Worm (Caenorhabditis elegans): ENCODE measurements around the gene nhr-38.
A peak's percentile ranks its signal among the peaks of the same experiment; 100 is the strongest.

Gene nhr-38

ce11 chrIV:9709887-9710286 is at the start of gene nhr-38:
nhr-38 (plus strand) TSS chrIV:9710187.
- TF ChIP-seq ceh-39 (tag; optimal IDR thresholded peaks at IDR 0.05) (no peak), drap-1 (GFP tag; optimal IDR thresholded peaks at IDR 0.05) (no peak), lin-13 (tag; optimal IDR thresholded peaks at IDR 0.05) (no peak), elt-1 (tag; optimal IDR thresholded peaks at IDR 0.05; ENCODE audit: borderline replicate concordance, insufficient read depth) (no peak), unc-120 (tag; optimal IDR thresholded peaks at IDR 0.05; ENCODE audit: poor library complexity, severe bottlenecking) (no peak), M03D4.4 (tag; optimal IDR thresholded peaks at IDR 0.05) (no peak)

ce11 chrIV:9667084-9667483 is 42.9 kb upstream of the nhr-38 start:
- no peak for TF ChIP-seq ceh-43 (GFP tag; optimal IDR thresholded peaks at IDR 0.05)
- no peak for TF ChIP-seq sptf-1 (tag; optimal IDR thresholded peaks at IDR 0.05)
- TF ChIP-seq ceh-39 (tag; optimal IDR thresholded peaks at IDR 0.05), result peak; percentile 24
- TF ChIP-seq mab-5 (tag; optimal IDR thresholded peaks at IDR 0.05), result no peak
- TF ChIP-seq nhr-2 (tag; optimal IDR thresholded peaks at IDR 0.05), result no peak
- TF ChIP-seq nhr-12 (tag; optimal IDR thresholded peaks at IDR 0.05), result no peak
- no peak for TF ChIP-seq lin-32 (GFP tag; optimal IDR thresholded peaks at IDR 0.05)
- TF ChIP-seq unc-39 (tag; optimal IDR thresholded peaks at IDR 0.05), result no peak
- TF ChIP-seq ces-1 (GFP tag; optimal IDR thresholded peaks at IDR 0.05), result no peak
- no peak for TF ChIP-seq hlh-1 (tag; optimal IDR thresholded peaks at IDR 0.05)
- no peak for TF ChIP-seq tbx-8 (GFP tag; optimal IDR thresholded peaks at IDR 0.05)
- TF ChIP-seq lin-13 (tag; optimal IDR thresholded peaks at IDR 0.05), result no peak
- TF ChIP-seq flh-1 (GFP tag; optimal IDR thresholded peaks at IDR 0.05), result no peak
- TF ChIP-seq cnd-1 (tag; optimal IDR thresholded peaks at IDR 0.05), result no peak
- no peak for TF ChIP-seq ztf-11 (tag; optimal IDR thresholded peaks at IDR 0.05)
- peak; percentile 50 for TF ChIP-seq pha-4 (tag; optimal IDR thresholded peaks at IDR 0.05)
- TF ChIP-seq mls-2 (tag; optimal IDR thresholded peaks at IDR 0.05), result no peak
- no peak for TF ChIP-seq snpc-4 (tag; optimal IDR thresholded peaks at IDR 0.05)
- TF ChIP-seq elt-3 (tag; optimal IDR thresholded peaks at IDR 0.05), result peak; percentile 4
- no peak for TF ChIP-seq drap-1 (GFP tag; optimal IDR thresholded peaks at IDR 0.05)
- no peak for TF ChIP-seq ceh-83 (GFP tag; optimal IDR thresholded peaks at IDR 0.05)
- TF ChIP-seq bed-3 (GFP tag; optimal IDR thresholded peaks at IDR 0.05), result no peak
- TF ChIP-seq unc-120 (tag; optimal IDR thresholded peaks at IDR 0.05; ENCODE audit: poor library complexity, severe bottlenecking), result no peak
- TF ChIP-seq zip-8 (tag; optimal IDR thresholded peaks at IDR 0.05), result no peak
- no peak for TF ChIP-seq nhr-76 (tag; optimal IDR thresholded peaks at IDR 0.05)
- TF ChIP-seq M03D4.4 (tag; optimal IDR thresholded peaks at IDR 0.05), result no peak
- TF ChIP-seq nhr-237 (tag; optimal IDR thresholded peaks at IDR 0.05), result peak; percentile 53
- TF ChIP-seq blmp-1 (tag; optimal IDR thresholded peaks at IDR 0.05), result no peak
- TF ChIP-seq lsy-2 (tag; optimal IDR thresholded peaks at IDR 0.05), result peak; percentile 27
- TF ChIP-seq nhr-28 (tag; optimal IDR thresholded peaks at IDR 0.05), result no peak
- TF ChIP-seq unc-62 (GFP tag; optimal IDR thresholded peaks at IDR 0.05), result peak; percentile 40
- TF ChIP-seq elt-1 (tag; optimal IDR thresholded peaks at IDR 0.05; ENCODE audit: borderline replicate concordance, insufficient read depth), result peak; percentile 78
- no peak for TF ChIP-seq sem-2 (GFP tag; optimal IDR thresholded peaks at IDR 0.05)
- no peak for TF ChIP-seq ham-2 (GFP tag; optimal IDR thresholded peaks at IDR 0.05)
- TF ChIP-seq mep-1 (tag; optimal IDR thresholded peaks at IDR 0.05), result no peak

ce11 chrIV:9668103-9668672 is 41.8 kb upstream of the nhr-38 start:
- TF ChIP-seq ceh-43 (GFP tag; optimal IDR thresholded peaks at IDR 0.05) (no peak), flh-1 (GFP tag; optimal IDR thresholded peaks at IDR 0.05) (no peak), elt-1 (tag; optimal IDR thresholded peaks at IDR 0.05; ENCODE audit: borderline replicate concordance, insufficient read depth) (no peak), mls-2 (tag; optimal IDR thresholded peaks at IDR 0.05) (no peak), unc-120 (tag; optimal IDR thresholded peaks at IDR 0.05; ENCODE audit: poor library complexity, severe bottlenecking) (no peak), lsy-2 (tag; optimal IDR thresholded peaks at IDR 0.05) (no peak), M03D4.4 (tag; optimal IDR thresholded peaks at IDR 0.05) (no peak), cnd-1 (tag; optimal IDR thresholded peaks at IDR 0.05) (no peak), unc-62 (GFP tag; optimal IDR thresholded peaks at IDR 0.05) (no peak), hlh-1 (tag; optimal IDR thresholded peaks at IDR 0.05) (no peak), unc-39 (tag; optimal IDR thresholded peaks at IDR 0.05) (no peak), sptf-1 (tag; optimal IDR thresholded peaks at IDR 0.05) (no peak), pha-4 (tag; optimal IDR thresholded peaks at IDR 0.05) (no peak), tbx-8 (GFP tag; optimal IDR thresholded peaks at IDR 0.05) (no peak), elt-3 (tag; optimal IDR thresholded peaks at IDR 0.05) (no peak), mep-1 (tag; optimal IDR thresholded peaks at IDR 0.05) (no peak), zip-8 (tag; optimal IDR thresholded peaks at IDR 0.05) (no peak)

Measured in whole organism, mixed stage, embryonic.